Fruit fly (Drosophila melanogaster) whole organism, embryonic: Measurements from ENCODE around the gene CG31548.

Experiments
- ATbp ChIP-seq: fragments of 200-800 bp; sonication (Bioruptor generic); optimal IDR thresholded peaks from 2 replicates; lab custom pipeline; 2017; ENCODE audit warnings: missing biosample characterization, mild to moderate bottlenecking, missing genetic modification characterization, missing genetic modification reagents
- Antp ChIP-seq: fragments of 200-800 bp; sonication (Bioruptor generic); optimal IDR thresholded peaks from 3 replicates; lab custom pipeline; 2016; ENCODE audit warnings: missing biosample characterization, missing genetic modification characterization
- CG12155 ChIP-seq: fragments of 200-800 bp; sonication (Bioruptor generic); optimal IDR thresholded peaks from 3 replicates; lab custom pipeline; 2016; ENCODE audit warnings: missing biosample characterization, missing genetic modification characterization
- CG12659 ChIP-seq: fragments of 200-800 bp; sonication (Bioruptor generic); optimal IDR thresholded peaks from 3 replicates; lab custom pipeline; 2017; ENCODE audit warnings: mild to moderate bottlenecking, missing biosample characterization, missing genetic modification reagents, missing genetic modification characterization
- CG14050 ChIP-seq: fragments of 200-800 bp; sonication (Bioruptor generic); IDR thresholded peaks from 3 replicates; pipeline ENCODE4 v1.3.6; 2022; ENCODE audit warnings: missing biosample characterization, missing genetic modification characterization
- CG14710 ChIP-seq: fragments of 200-800 bp; sonication (Bioruptor generic); optimal IDR thresholded peaks from 3 replicates; lab custom pipeline; 2019; ENCODE audit warnings: missing biosample characterization, mild to moderate bottlenecking, missing genetic modification characterization, moderate library complexity
- CG14965 ChIP-seq: fragments of 200-800 bp; sonication (Bioruptor generic); optimal IDR thresholded peaks from 2 replicates; lab custom pipeline; 2016; ENCODE audit warnings: missing biosample characterization, missing genetic modification characterization, borderline replicate concordance
- CG15696 ChIP-seq: fragments of 200-800 bp; sonication (Bioruptor generic); optimal IDR thresholded peaks from 2 replicates; lab custom pipeline; 2019; ENCODE audit warnings: missing biosample characterization, mild to moderate bottlenecking, missing genetic modification characterization, moderate library complexity
- CG17359 ChIP-seq: fragments of 200-800 bp; sonication (Bioruptor generic); optimal IDR thresholded peaks from 3 replicates; lab custom pipeline; 2018; ENCODE audit warnings: missing biosample characterization, mild to moderate bottlenecking, missing genetic modification characterization, moderate library complexity
- CG18764 ChIP-seq: fragments of 200-800 bp; sonication (Bioruptor generic); optimal IDR thresholded peaks from 3 replicates; lab custom pipeline; 2016; ENCODE audit warnings: missing biosample characterization, missing genetic modification characterization
- CG2875 ChIP-seq: fragments of 200-800 bp; sonication (Bioruptor generic); optimal IDR thresholded peaks from 2 replicates; lab custom pipeline; 2017; ENCODE audit warnings: missing biosample characterization, mild to moderate bottlenecking, missing genetic modification characterization, missing genetic modification reagents
- CG3847 ChIP-seq: fragments of 200-800 bp; sonication (Bioruptor generic); IDR thresholded peaks from 2 replicates; pipeline ENCODE4 v1.3.6; 2022; ENCODE audit warnings: missing biosample characterization, missing genetic modification characterization
- CG4617 ChIP-seq: fragments of 200-800 bp; sonication (Bioruptor generic); optimal IDR thresholded peaks from 3 replicates; lab custom pipeline; 2016; ENCODE audit warnings: missing biosample characterization, missing genetic modification characterization, borderline replicate concordance
- CG6683 ChIP-seq: fragments of 200-800 bp; sonication (Bioruptor generic); optimal IDR thresholded peaks from 2 replicates; lab custom pipeline; 2017; ENCODE audit warnings: missing biosample characterization, mild to moderate bottlenecking, missing genetic modification characterization, missing genetic modification reagents
- CG7556 ChIP-seq: fragments of 200-800 bp; sonication (Bioruptor generic); optimal IDR thresholded peaks from 2 replicates; lab custom pipeline; 2017; ENCODE audit warnings: missing biosample characterization, mild to moderate bottlenecking, missing genetic modification characterization
- CG8478 ChIP-seq: fragments of >200 bp; optimal IDR thresholded peaks from 2 replicates; lab custom pipeline; 2018
- CG8924 ChIP-seq: fragments of 200-800 bp; optimal IDR thresholded peaks from 3 replicates; lab custom pipeline; 2019; ENCODE audit warnings: missing biosample characterization, mild to moderate bottlenecking, missing genetic modification characterization, moderate library complexity
- CG9727 ChIP-seq: fragments of 200-800 bp; sonication (Bioruptor generic); optimal IDR thresholded peaks from 3 replicates; lab custom pipeline; 2017; ENCODE audit warnings: missing biosample characterization, mild to moderate bottlenecking, missing genetic modification characterization
- Doc2 ChIP-seq: fragments of 200-800 bp; sonication (Bioruptor generic); IDR thresholded peaks from 2 replicates; pipeline ENCODE4 v1.3.6; 2022; ENCODE audit warnings: missing biosample characterization, missing genetic modification characterization
- Dp ChIP-seq: fragments of 200-800 bp; sonication (Bioruptor generic); optimal IDR thresholded peaks from 2 replicates; lab custom pipeline; 2018; ENCODE audit warnings: missing biosample characterization, mild to moderate bottlenecking, missing genetic modification characterization, moderate library complexity
- Dref ChIP-seq: fragments of 200-800 bp; sonication (Bioruptor generic); IDR thresholded peaks from 2 replicates; pipeline ENCODE4 v1.3.6; 2022; ENCODE audit warnings: missing biosample characterization, missing genetic modification characterization
- HLH3B ChIP-seq: fragments of 200-800 bp; sonication (Bioruptor generic); IDR thresholded peaks from 2 replicates; pipeline ENCODE4 v1.3.6; 2022; ENCODE audit warnings: missing biosample characterization, missing genetic modification characterization
- Hsf ChIP-seq: fragments of 200-800 bp; sonication (Bioruptor generic); optimal IDR thresholded peaks from 3 replicates; lab custom pipeline; 2016; ENCODE audit warnings: missing biosample characterization, missing genetic modification characterization
- Lim3 ChIP-seq: fragments of 200-800 bp; sonication (Bioruptor generic); IDR thresholded peaks from 2 replicates; pipeline ENCODE4 v1.3.6; 2022; ENCODE audit warnings: missing biosample characterization, missing genetic modification characterization
- Ptx1 ChIP-seq: fragments of 200-800 bp; sonication (Bioruptor generic); IDR thresholded peaks from 2 replicates; pipeline ENCODE4 v1.3.6; 2022; ENCODE audit warnings: missing biosample characterization, missing genetic modification characterization
- Ravus ChIP-seq: fragments of 200-800 bp; sonication (Bioruptor generic); IDR thresholded peaks from 2 replicates; pipeline ENCODE4 v1.3.6; 2022; ENCODE audit warnings: missing biosample characterization, missing genetic modification characterization
- Sin3A ChIP-seq: fragments of >200 bp; optimal IDR thresholded peaks from 2 replicates; lab custom pipeline; 2018
- Six4 ChIP-seq: fragments of 200-800 bp; sonication (Bioruptor generic); optimal IDR thresholded peaks from 2 replicates; lab custom pipeline; 2016; ENCODE audit warnings: missing biosample characterization, missing genetic modification characterization
- Sry-β ChIP-seq: fragments of 200-800 bp; sonication (Bioruptor generic); optimal IDR thresholded peaks from 2 replicates; lab custom pipeline; 2018; ENCODE audit warnings: missing biosample characterization, mild to moderate bottlenecking, missing genetic modification characterization, moderate library complexity
- ato ChIP-seq: fragments of 200-800 bp; sonication (Bioruptor generic); IDR thresholded peaks from 2 replicates; pipeline ENCODE4 v1.3.6; 2022; ENCODE audit warnings: missing biosample characterization, missing genetic modification characterization; ENCODE audit not compliant: partially characterized antibody
- bowl ChIP-seq: fragments of 200-800 bp; sonication (Bioruptor generic); IDR thresholded peaks from 2 replicates; pipeline ENCODE4 v1.3.6; 2022; ENCODE audit warnings: missing biosample characterization, missing genetic modification characterization
- dpn ChIP-seq, 2 experiments: fragments of 200-800 bp; sonication (Bioruptor generic); optimal IDR thresholded peaks; 3 replicates each; lab custom pipeline; 2016; ENCODE audit warnings: missing biosample characterization in 2 of 2, missing genetic modification characterization in 2 of 2
- esg ChIP-seq: fragments of 200-800 bp; sonication (Bioruptor generic); conservative IDR thresholded peaks from 2 replicates; pipeline ENCODE4 v1.3.6; 2022; ENCODE audit warnings: missing biosample characterization, missing genetic modification characterization
- ewg ChIP-seq: fragments of 200-800 bp; sonication (Bioruptor generic); optimal IDR thresholded peaks from 3 replicates; lab custom pipeline; 2017; ENCODE audit warnings: mild to moderate bottlenecking, missing biosample characterization, missing genetic modification reagents, missing genetic modification characterization
- fd102C ChIP-seq: fragments of 200-800 bp; sonication (Bioruptor generic); optimal IDR thresholded peaks from 2 replicates; lab custom pipeline; 2018; ENCODE audit warnings: missing biosample characterization, mild to moderate bottlenecking, missing genetic modification characterization, moderate library complexity
- fd3F ChIP-seq: fragments of 200-800 bp; sonication (Bioruptor generic); optimal IDR thresholded peaks from 2 replicates; lab custom pipeline; 2018; ENCODE audit warnings: missing biosample characterization, mild to moderate bottlenecking, missing genetic modification characterization, moderate library complexity
- gcm ChIP-seq: fragments of 200-800 bp; sonication (Bioruptor generic); optimal IDR thresholded peaks from 2 replicates; lab custom pipeline; 2019; ENCODE audit warnings: missing biosample characterization, mild to moderate bottlenecking, missing genetic modification characterization, moderate library complexity
- gro ChIP-seq: fragments of 200-800 bp; sonication (Bioruptor generic); optimal IDR thresholded peaks from 2 replicates; lab custom pipeline; 2016; ENCODE audit warnings: missing biosample characterization, missing genetic modification characterization
- inv ChIP-seq: fragments of 200-800 bp; sonication (Bioruptor generic); IDR thresholded peaks from 2 replicates; pipeline ENCODE4 v1.3.6; 2022; ENCODE audit warnings: missing biosample characterization, missing genetic modification characterization; ENCODE audit not compliant: partially characterized antibody
- kah ChIP-seq: fragments of 200-800 bp; sonication (Bioruptor generic); optimal IDR thresholded peaks from 2 replicates; lab custom pipeline; 2018; ENCODE audit warnings: missing biosample characterization, mild to moderate bottlenecking, missing genetic modification characterization
- kni ChIP-seq: fragments of 200-800 bp; sonication (Bioruptor generic); optimal IDR thresholded peaks from 3 replicates; lab custom pipeline; 2017; ENCODE audit warnings: mild to moderate bottlenecking, missing biosample characterization, missing genetic modification reagents, missing genetic modification characterization
- lmd ChIP-seq: fragments of 200-800 bp; sonication (Bioruptor generic); IDR thresholded peaks from 2 replicates; pipeline ENCODE4 v1.3.6; 2022; ENCODE audit warnings: missing biosample characterization, missing genetic modification characterization
- luna ChIP-seq: fragments of 200-800 bp; sonication (Bioruptor generic); optimal IDR thresholded peaks from 2 replicates; lab custom pipeline; 2016; ENCODE audit warnings: missing biosample characterization, missing genetic modification characterization
- pita ChIP-seq: fragments of 200-800 bp; sonication (Bioruptor generic); optimal IDR thresholded peaks from 2 replicates; lab custom pipeline; 2017; ENCODE audit warnings: missing biosample characterization, mild to moderate bottlenecking, missing genetic modification characterization
- sim ChIP-seq: fragments of 200-800 bp; sonication (Bioruptor generic); IDR thresholded peaks from 2 replicates; pipeline ENCODE4 v1.3.6; 2022; ENCODE audit warnings: missing biosample characterization, missing genetic modification characterization
- sima ChIP-seq: fragments of 200-800 bp; sonication (Bioruptor generic); optimal IDR thresholded peaks from 2 replicates; lab custom pipeline; 2016; ENCODE audit warnings: missing biosample characterization, missing genetic modification characterization
- sna ChIP-seq: fragments of 200-800 bp; sonication (Bioruptor generic); IDR thresholded peaks from 2 replicates; pipeline ENCODE4 v1.3.6; 2022; ENCODE audit warnings: missing biosample characterization, missing genetic modification characterization; ENCODE audit not compliant: partially characterized antibody
- sr ChIP-seq: fragments of 200-800 bp; sonication (Bioruptor generic); IDR thresholded peaks from 3 replicates; pipeline ENCODE4 v1.3.6; 2022; ENCODE audit warnings: missing biosample characterization, missing genetic modification characterization
- sug ChIP-seq: fragments of 200-800 bp; optimal IDR thresholded peaks from 2 replicates; lab custom pipeline; 2019; ENCODE audit warnings: missing biosample characterization, mild to moderate bottlenecking, missing genetic modification characterization, moderate library complexity
- unc-4 ChIP-seq: fragments of 200-800 bp; sonication (Bioruptor generic); IDR thresholded peaks from 2 replicates; pipeline ENCODE4 v1.3.6; 2022; ENCODE audit warnings: missing biosample characterization, missing genetic modification characterization; ENCODE audit not compliant: partially characterized antibody

Gene CG31548

dm6 chr3R:5660198-5660893, 23.7 kb upstream of the CG31548 start, which contains the start of gene Wdr33 (continued):
- TF ChIP-seq gcm (no peak), CG2875 (GFP tag; lab: Kevin White, UChicago) (no peak), CG18764 (GFP tag; lab: Kevin White, UChicago) (no peak), dpn (GFP tag; optimal IDR thresholded peaks at IDR 0.05; lab: Kevin White, UChicago) (no peak), HLH3B (GFP tag; lab: Robert Waterston, UW) (peak; percentile 30; the same call in 1 of the 2 replicates), ato (peak; percentile 68), unc-4 (GFP tag; lab: Robert Waterston, UW) (peak; percentile 84), Hsf (no peak), CG7556 (GFP tag; lab: Kevin White, UChicago) (peak; percentile 34), ewg (GFP tag; lab: Kevin White, UChicago) (no peak), CG17359 (peak; percentile 16), lmd (GFP tag; lab: Robert Waterston, UW) (peak; percentile 53), ATbp (GFP tag; lab: Kevin White, UChicago) (no peak), inv (GFP tag; lab: Robert Waterston, UW) (peak; percentile 91), sr (GFP tag; lab: Robert Waterston, UW) (0 out of 3 replicates have a peak, but pooled peaks have one; percentile 25), kni (GFP tag; lab: Kevin White, UChicago) (no peak), Six4 (GFP tag; lab: Kevin White, UChicago) (no peak), fd102C (GFP tag; lab: Kevin White, UChicago) (no peak), Ptx1 (GFP tag; lab: Robert Waterston, UW) (peak; percentile 25; the same call in 1 of the 2 replicates), CG6683 (no peak), Ravus (GFP tag; lab: Robert Waterston, UW) (no peak), luna (no peak), sima (GFP tag; lab: Kevin White, UChicago) (no peak), CG12155 (GFP tag; lab: Kevin White, UChicago) (peak; percentile 83), Doc2 (GFP tag; lab: Robert Waterston, UW) (no peak), CG12659 (GFP tag; lab: Kevin White, UChicago) (peak; percentile 43), CG15696 (tag; lab: Kevin White, UChicago) (peak; percentile 28), sug (tag; lab: Kevin White, UChicago) (peak; percentile 10), CG8924 (tag; lab: Kevin White, UChicago) (peak; percentile 36), Sry-β (GFP tag; lab: Kevin White, UChicago) (no peak), pita (GFP tag; lab: Kevin White, UChicago) (no peak), Sin3A (lab: Kevin White, UChicago) (peak; percentile 60), CG3847 (GFP tag; lab: Robert Waterston, UW) (peak; percentile 34; the same call in 1 of the 2 replicates), esg (GFP tag; lab: Robert Waterston, UW) (0 out of 2 replicates have a peak, but pooled peaks have one; percentile 44), CG4617 (GFP tag; lab: Kevin White, UChicago) (no peak), Dp (GFP tag; lab: Kevin White, UChicago) (no peak), fd3F (no peak), CG14710 (peak; percentile 59), Lim3 (no peak), CG14965 (GFP tag; lab: Kevin White, UChicago) (no peak), Dref (peak; percentile 64), Antp (GFP tag; lab: Kevin White, UChicago) (no peak), CG14050 (no peak), CG8478 (lab: Kevin White, UChicago) (no peak), gro (GFP tag; lab: Kevin White, UChicago) (no peak), CG9727 (GFP tag; lab: Kevin White, UChicago) (peak; percentile 61), sna (peak; percentile 79), bowl (no peak), kah (GFP tag; lab: Kevin White, UChicago) (no peak), sim (GFP tag; lab: Robert Waterston, UW) (no peak)
